Worm (Caenorhabditis elegans) whole organism, L4 larva: ENCODE results near the gene F54F2.9.

ENCODE experiments used
- F10B5.3 ChIP-seq: sonication (generic microtip); optimal IDR thresholded peaks from 2 replicates; lab custom pipeline; 2016; ENCODE audit warnings: mild to moderate bottlenecking, missing genetic modification characterization, missing compliant biosample characterization
- F37D6.2 ChIP-seq: sonication (generic microtip); optimal IDR thresholded peaks from 2 replicates; lab custom pipeline; 2016; ENCODE audit warnings: mild to moderate bottlenecking, missing genetic modification characterization, missing compliant biosample characterization
- F49E8.2 ChIP-seq: sonication (generic microtip); optimal IDR thresholded peaks from 2 replicates; lab custom pipeline; 2016; ENCODE audit warnings: missing compliant biosample characterization, mild to moderate bottlenecking, missing genetic modification characterization, borderline replicate concordance
- R02D3.7 ChIP-seq: fragments of 150-350 bp; sonication (generic microtip); optimal IDR thresholded peaks from 3 replicates; lab custom pipeline; 2014; ENCODE audit warnings: missing biosample characterization, missing genetic modification characterization
- Y48G9A.11 ChIP-seq: fragments of 200-800 bp; sonication (Bioruptor generic); IDR thresholded peaks from 2 replicates; pipeline ENCODE4 v1.3.6; 2022; ENCODE audit warnings: missing genetic modification reagents, missing genetic modification characterization, missing compliant biosample characterization
- aha-1 ChIP-seq: fragments of 150-350 bp; peaks from one replicate; lab custom pipeline; 2014; ENCODE audit warnings: missing biosample characterization, missing genetic modification characterization
- attf-4 ChIP-seq: sonication (generic microtip); optimal IDR thresholded peaks from 3 replicates; lab custom pipeline; 2017; ENCODE audit warnings: missing biosample characterization, missing genetic modification characterization
- ceh-32 ChIP-seq: sonication (generic microtip); optimal IDR thresholded peaks from 2 replicates; lab custom pipeline; 2016; ENCODE audit warnings: mild to moderate bottlenecking, missing genetic modification characterization, missing compliant biosample characterization; ENCODE audit not compliant: poor library complexity
- ces-1 ChIP-seq: fragments of 150-350 bp; sonication (generic microtip); optimal IDR thresholded peaks from 4 replicates; lab custom pipeline; 2014; ENCODE audit warnings: missing biosample characterization, missing genetic modification reagents, missing genetic modification characterization
- ctbp-1 ChIP-seq: fragments of 200-800 bp; sonication (Bioruptor generic); IDR thresholded peaks from 2 replicates; pipeline ENCODE4 v1.3.6; 2022; ENCODE audit warnings: missing genetic modification reagents, missing genetic modification characterization, missing compliant biosample characterization
- daf-16 ChIP-seq, 3 experiments: sonication (generic microtip); optimal IDR thresholded peaks; 2 replicates each; lab custom pipeline; 2016 to 2017; ENCODE audit warnings: missing genetic modification characterization in 3 of 3, missing genetic modification reagents in 3 of 3, mild to moderate bottlenecking in 2 of 3, missing compliant biosample characterization in 2 of 3, missing biosample characterization in 1 of 3, moderate library complexity in 1 of 3
- dmd-8 ChIP-seq: fragments of 200-800 bp; sonication (Bioruptor generic); IDR thresholded peaks from 2 replicates; pipeline ENCODE4 v1.3.6; 2022; ENCODE audit warnings: missing genetic modification characterization, missing compliant biosample characterization
- dpl-1 ChIP-seq: fragments of 150-350 bp; optimal IDR thresholded peaks from 2 replicates; lab custom pipeline; 2014; ENCODE audit warnings: missing biosample characterization, missing genetic modification reagents, missing genetic modification characterization
- duxl-1 ChIP-seq: sonication (generic microtip); optimal IDR thresholded peaks from 2 replicates; lab custom pipeline; 2016; ENCODE audit warnings: mild to moderate bottlenecking, missing genetic modification characterization, moderate library complexity, missing compliant biosample characterization; ENCODE audit not compliant: poor library complexity
- egl-27 ChIP-seq: sonication (generic microtip); optimal IDR thresholded peaks from 3 replicates; lab custom pipeline; 2017; ENCODE audit warnings: missing biosample characterization, missing genetic modification reagents, missing genetic modification characterization
- fkh-10 ChIP-seq: fragments of 150-350 bp; optimal IDR thresholded peaks from 2 replicates; lab custom pipeline; 2014; ENCODE audit warnings: missing biosample characterization, missing genetic modification reagents, missing genetic modification characterization
- gei-8 ChIP-seq: fragments of 200-800 bp; sonication (Bioruptor generic); optimal IDR thresholded peaks from 2 replicates; lab custom pipeline; 2018; ENCODE audit warnings: mild to moderate bottlenecking, missing genetic modification characterization, missing compliant biosample characterization
- hlh-11 ChIP-seq: fragments of 200-800 bp; sonication (Bioruptor generic); optimal IDR thresholded peaks from 2 replicates; lab custom pipeline; 2018; ENCODE audit warnings: mild to moderate bottlenecking, missing genetic modification characterization, missing compliant biosample characterization
- hlh-30 ChIP-seq: sonication (generic microtip); optimal IDR thresholded peaks from 2 replicates; lab custom pipeline; 2017; ENCODE audit warnings: antibody characterized with exemption, mild to moderate bottlenecking, missing genetic modification characterization, missing compliant biosample characterization; ENCODE audit not compliant: insufficient read depth
- hmg-1.1 ChIP-seq: fragments of 200-800 bp; sonication (Bioruptor generic); IDR thresholded peaks from 2 replicates; pipeline ENCODE4 v1.3.6; 2022; ENCODE audit warnings: missing genetic modification reagents, missing genetic modification characterization, missing compliant biosample characterization
- lin-13 ChIP-seq: fragments of 150-350 bp; optimal IDR thresholded peaks from 2 replicates; lab custom pipeline; 2014; ENCODE audit warnings: missing biosample characterization, missing genetic modification reagents, missing genetic modification characterization
- lin-29 ChIP-seq: fragments of 200-800 bp; sonication (Bioruptor generic); IDR thresholded peaks from 2 replicates; pipeline ENCODE4 v1.3.6; 2022; ENCODE audit warnings: missing genetic modification reagents, missing genetic modification characterization, missing compliant biosample characterization
- lin-38 ChIP-seq: fragments of 200-800 bp; sonication (Bioruptor generic); IDR thresholded peaks from 2 replicates; pipeline ENCODE4 v1.3.6; 2022; ENCODE audit warnings: missing genetic modification reagents, missing genetic modification characterization, missing compliant biosample characterization
- lsy-2 ChIP-seq, 2 experiments: fragments of 150-350 bp in 1 of 2; sonication (generic microtip) in 1 of 2; optimal IDR thresholded peaks; 2 replicates each; lab custom pipeline; 2014 to 2017; ENCODE audit warnings: missing biosample characterization in 2 of 2, missing genetic modification characterization in 2 of 2
- mes-2 ChIP-seq: sonication (generic microtip); optimal IDR thresholded peaks from 2 replicates; lab custom pipeline; 2016; ENCODE audit warnings: missing genotype, mild to moderate bottlenecking, missing genetic modification characterization, missing compliant biosample characterization; ENCODE audit not compliant: poor library complexity, severe bottlenecking
- nhr-10 ChIP-seq: fragments of 150-350 bp; optimal IDR thresholded peaks from 2 replicates; lab custom pipeline; 2014; ENCODE audit warnings: missing biosample characterization, missing genetic modification characterization
- nhr-102 ChIP-seq: sonication (generic microtip); optimal IDR thresholded peaks from 2 replicates; lab custom pipeline; 2016; ENCODE audit warnings: mild to moderate bottlenecking, missing genetic modification characterization, moderate library complexity, missing compliant biosample characterization
- nhr-28 ChIP-seq: fragments of 150-350 bp; optimal IDR thresholded peaks from 2 replicates; lab custom pipeline; 2014; ENCODE audit warnings: missing biosample characterization, missing genetic modification characterization
- tag-97 ChIP-seq: fragments of 200-800 bp; sonication (Bioruptor generic); IDR thresholded peaks from 2 replicates; pipeline ENCODE4 v1.3.6; 2022; ENCODE audit warnings: missing genetic modification characterization, missing compliant biosample characterization
- unc-62 ChIP-seq, 3 experiments: fragments of 150-350 bp in 1 of 3; sonication (generic microtip); optimal IDR thresholded peaks in 2 of 3; peaks in 1 of 3; 1 replicate in 1 of 3; 2 replicates in 2 of 3; lab custom pipeline; 2014 to 2017; ENCODE audit warnings: missing biosample characterization in 3 of 3, missing genetic modification characterization in 3 of 3, missing genetic modification reagents in 3 of 3, missing genotype in 1 of 3
- zfp-2 ChIP-seq: sonication (generic microtip); optimal IDR thresholded peaks from 2 replicates; lab custom pipeline; 2016; ENCODE audit warnings: mild to moderate bottlenecking, missing genetic modification characterization, missing compliant biosample characterization
- zfp-3 ChIP-seq: fragments of 200-800 bp; sonication (Bioruptor generic); conservative IDR thresholded peaks from 2 replicates; pipeline ENCODE4 v1.3.6; 2022; ENCODE audit warnings: missing genetic modification reagents, missing genetic modification characterization, missing compliant biosample characterization
- zip-11 ChIP-seq: fragments of 200-800 bp; sonication (Bioruptor generic); IDR thresholded peaks from 2 replicates; pipeline ENCODE4 v1.3.6; 2022; ENCODE audit warnings: missing genetic modification characterization, missing compliant biosample characterization

Gene F54F2.9

ce11 chrIII:8824556-8824955 lies 2.5 kb downstream of the F54F2.9 start:
- TF ChIP-seq duxl-1 (tag; lab: Kevin White, UChicago) (no peak), aha-1 (peak; percentile 93)

ce11 chrIII:8818599-8818998 lies 8.4 kb downstream of the F54F2.9 start, which contains the start of gene pat-2:
Gene pat-2, plus strand, starts transcription at chrIII:8818899.
- peak; percentile 8 for TF ChIP-seq aha-1
- TF ChIP-seq zfp-2 (tag; lab: Kevin White, UChicago) = no peak
- TF ChIP-seq, all 104 proteins: peak for 1

DNA sequence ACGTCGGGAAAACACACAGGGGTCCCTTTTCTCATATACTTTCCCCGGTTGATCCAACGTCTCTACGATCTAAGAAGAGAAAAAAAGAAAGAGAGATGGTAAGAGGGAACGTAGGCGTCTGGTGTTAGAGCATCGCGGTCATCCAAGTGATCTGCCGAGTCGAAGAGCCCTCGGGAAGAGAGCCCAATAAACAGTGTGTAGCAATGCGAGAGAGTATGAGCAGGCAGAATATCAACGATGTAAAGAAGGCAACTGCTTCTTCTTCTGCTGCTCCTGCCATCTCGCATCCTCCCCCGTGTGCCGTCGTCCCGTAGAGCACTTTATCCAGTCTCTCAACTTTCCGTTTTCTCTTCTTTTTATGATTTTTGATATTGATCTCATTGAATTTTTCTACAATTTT lies 11.3 kb downstream of the F54F2.9 start:
- peak; percentile 39 for TF ChIP-seq hlh-11
- TF ChIP-seq aha-1 = peak; percentile 67
- no peak for TF ChIP-seq lin-29 (GFP tag; lab: Robert Waterston, UW)
- 0 out of 2 replicates have a peak, but pooled peaks have one; percentile 39 for TF ChIP-seq hmg-1.1

DNA sequence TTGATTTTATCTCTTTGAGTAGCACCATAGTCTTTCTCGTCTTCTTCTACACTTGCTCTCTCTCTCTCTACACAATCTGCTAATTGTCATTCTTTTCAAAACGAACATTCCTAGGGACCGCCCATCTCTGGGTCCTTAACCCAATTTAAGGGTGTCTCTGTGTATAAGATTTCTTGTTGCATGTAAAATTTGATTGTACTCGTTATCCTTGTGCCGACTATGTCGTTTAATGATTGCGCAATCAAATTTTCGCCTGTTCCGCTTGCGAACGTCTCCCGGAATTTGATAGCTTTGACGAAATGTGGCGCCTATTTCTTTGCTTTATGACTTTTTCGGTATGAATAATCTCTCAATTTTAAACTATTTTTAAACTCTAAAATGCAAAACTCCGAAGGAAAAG lies 15.9 kb downstream of the F54F2.9 start:
- TF ChIP-seq lsy-2 (tag; optimal IDR thresholded peaks at IDR 0.05; lab: Kevin White, UChicago) (peak in 1 of 2 experiments; percentile 6), ces-1 (GFP tag; lab: Kevin White, UChicago) (peak; percentile 90), dmd-8 (GFP tag; lab: Robert Waterston, UW) (no peak), unc-62 (GFP tag; optimal IDR thresholded peaks at IDR 0.05 in 1 of 2; lab: Kevin White, UChicago) (peak in 1 of 2 experiments; percentile 68), unc-62 (tag; optimal IDR thresholded peaks at IDR 0.05; lab: Kevin White, UChicago) (no peak), lin-13 (GFP tag; lab: Kevin White, UChicago) (no peak), ctbp-1 (0 out of 2 replicates have a peak, but pooled peaks have one; percentile 23), fkh-10 (GFP tag; lab: Kevin White, UChicago) (peak; percentile 81)
- TF ChIP-seq, all 104 proteins: peak for 5

ce11 chrIII:8809245-8809971 lies 17.6 kb downstream of the F54F2.9 start, which contains the start of gene prx-19:
Gene prx-19, minus strand, starts transcription at chrIII:8809295.
- peak; percentile 8 for TF ChIP-seq hlh-11
- TF ChIP-seq mes-2 (tag; lab: Kevin White, UChicago) = peak; percentile 48
- peak; percentile 47 for TF ChIP-seq hlh-30 (tag; lab: Kevin White, UChicago)
- peak; percentile 49 for TF ChIP-seq nhr-28 (tag; lab: Kevin White, UChicago)
- peak in 1 of 2 experiments; percentile 39 for TF ChIP-seq unc-62 (GFP tag; optimal IDR thresholded peaks at IDR 0.05 in 1 of 2; lab: Kevin White, UChicago)
- TF ChIP-seq unc-62 (tag; optimal IDR thresholded peaks at IDR 0.05; lab: Kevin White, UChicago) = no peak
- no peak for TF ChIP-seq daf-16 (GFP tag; optimal IDR thresholded peaks at IDR 0.05; lab: Kevin White, UChicago)
- peak; percentile 13 for TF ChIP-seq daf-16 (tag; optimal IDR thresholded peaks at IDR 0.05; lab: Kevin White, UChicago)
- TF ChIP-seq lin-38 (GFP tag; lab: Robert Waterston, UW) = peak; percentile 87
- TF ChIP-seq zip-11 = no peak
- TF ChIP-seq lsy-2 (tag; optimal IDR thresholded peaks at IDR 0.05; lab: Kevin White, UChicago) = peak in 1 of 2 experiments; percentile 55
- TF ChIP-seq dpl-1 (GFP tag; lab: Kevin White, UChicago) = peak; percentile 92
- TF ChIP-seq gei-8 (GFP tag; lab: Kevin White, UChicago) = no peak
- TF ChIP-seq F37D6.2 (tag; lab: Kevin White, UChicago) = no peak

ce11 chrIII:8807246-8807645 lies 19.8 kb downstream of the F54F2.9 start, which contains the start of gene F54F2.7:
Gene F54F2.7, minus strand, starts transcription at chrIII:8807346.
- no peak for TF ChIP-seq nhr-102
- TF ChIP-seq Y48G9A.11 (GFP tag; lab: Robert Waterston, UW) = no peak
- TF ChIP-seq F37D6.2 (tag; lab: Kevin White, UChicago) = no peak
- no peak for TF ChIP-seq dpl-1 (GFP tag; lab: Kevin White, UChicago)
- no peak for TF ChIP-seq F10B5.3 (tag; lab: Kevin White, UChicago)
- TF ChIP-seq ceh-32 (tag; lab: Kevin White, UChicago) = no peak
- no peak for TF ChIP-seq aha-1
- no peak for TF ChIP-seq attf-4 (tag; lab: Kevin White, UChicago)
- no peak for TF ChIP-seq egl-27
- TF ChIP-seq lin-13 (GFP tag; lab: Kevin White, UChicago) = no peak
- TF ChIP-seq nhr-10 (tag; lab: Kevin White, UChicago) = no peak
- no peak for TF ChIP-seq F49E8.2 (tag; lab: Kevin White, UChicago)
- no peak for TF ChIP-seq hlh-30 (tag; lab: Kevin White, UChicago)
- no peak for TF ChIP-seq zfp-3 (GFP tag; lab: Robert Waterston, UW)
- TF ChIP-seq lin-29 (GFP tag; lab: Robert Waterston, UW) = no peak
- TF ChIP-seq R02D3.7 = no peak
- no peak for TF ChIP-seq tag-97 (GFP tag; lab: Robert Waterston, UW)
- no peak for TF ChIP-seq gei-8 (GFP tag; lab: Kevin White, UChicago)
